Worm (Caenorhabditis elegans) whole organism, L3 larva: ENCODE results near the gene F59F5.7.

ENCODE experiments used
- ZK546.5 ChIP-seq: sonication (generic microtip); optimal IDR thresholded peaks from 2 replicates; lab custom pipeline; 2017; ENCODE audit warnings: missing biosample characterization, missing genetic modification characterization
- egl-5 ChIP-seq: fragments of 150-350 bp; optimal IDR thresholded peaks from 2 replicates; lab custom pipeline; 2017; ENCODE audit warnings: missing biosample characterization, missing genetic modification reagents, missing genetic modification characterization, inconsistent platforms
- elt-1 ChIP-seq: fragments of 150-350 bp; optimal IDR thresholded peaks from 2 replicates; lab custom pipeline; 2014; ENCODE audit warnings: missing biosample characterization, missing genetic modification characterization
- fkh-10 ChIP-seq: sonication (generic microtip); optimal IDR thresholded peaks from 2 replicates; lab custom pipeline; 2017; ENCODE audit warnings: missing biosample characterization, missing genetic modification reagents, missing genetic modification characterization
- nhr-11 ChIP-seq: fragments of 150-350 bp; optimal IDR thresholded peaks from 2 replicates; lab custom pipeline; 2014; ENCODE audit warnings: missing biosample characterization, missing genetic modification characterization

- TF ChIP-seq egl-5 (no peak), fkh-10 (no peak), elt-1 (no peak), nhr-11 (tag; lab: Kevin White, UChicago) (no peak), ZK546.5 (tag; lab: Kevin White, UChicago) (no peak)
Observed at ce11 chrX:10589465-10589864, 30.2 kb downstream of the F59F5.7 start, which contains the start of gene F57C7.4.
